Worm (Caenorhabditis elegans) whole organism, L1 larva: ENCODE data around the gene T05A7.11.

Experiments used
- ces-1 ChIP-seq: fragments of 150-350 bp; optimal IDR thresholded peaks from 2 replicates; lab custom pipeline; 2014; ENCODE audit warnings: missing biosample characterization, missing genetic modification reagents, missing genetic modification characterization
- pag-3 ChIP-seq: sonication (generic microtip); optimal IDR thresholded peaks from 2 replicates; lab custom pipeline; 2017; ENCODE audit warnings: missing genetic modification characterization, mild to moderate bottlenecking, missing compliant biosample characterization, antibody characterized with exemption, borderline replicate concordance; ENCODE audit not compliant: insufficient read depth
- rnt-1 ChIP-seq: sonication (generic microtip); optimal IDR thresholded peaks from 2 replicates; lab custom pipeline; 2016; ENCODE audit warnings: mild to moderate bottlenecking, missing genetic modification characterization, moderate library complexity, missing compliant biosample characterization
- snpc-4 ChIP-seq: fragments of 150-350 bp; optimal IDR thresholded peaks from 2 replicates; lab custom pipeline; 2014; ENCODE audit warnings: missing biosample characterization, missing genetic modification characterization

DNA sequence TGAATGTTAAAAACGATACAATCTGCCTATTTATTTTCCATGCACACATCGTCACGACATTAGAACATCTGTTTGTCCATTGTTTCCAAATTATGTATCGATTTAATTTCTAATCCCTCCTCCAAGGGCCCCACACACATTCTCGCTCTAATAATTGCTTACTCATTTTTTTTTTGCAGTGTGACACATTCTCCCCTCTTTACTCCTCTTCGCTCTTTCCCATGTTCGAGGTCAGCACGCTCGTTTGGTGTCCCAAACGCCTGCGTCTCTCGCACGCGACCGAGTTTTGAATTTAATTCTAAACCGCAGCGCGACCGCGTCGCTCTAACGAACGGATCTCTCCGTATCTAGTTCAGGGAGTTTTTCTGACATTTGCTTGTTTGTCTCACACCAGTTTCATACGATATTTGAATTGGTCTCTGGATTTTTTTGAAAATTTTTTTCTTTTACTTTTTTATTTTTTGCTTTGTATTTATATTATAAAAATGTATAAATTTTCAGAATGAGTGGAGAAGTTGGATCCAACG is 7.4 kb upstream of the T05A7.11 start, which contains the start of the genes clec-140 and hmg-11:
- TF ChIP-seq ces-1 (GFP tag; lab: Kevin White, UChicago) (no peak), pag-3 (tag; lab: Kevin White, UChicago) (no peak), snpc-4 (tag; lab: Kevin White, UChicago) (peak; percentile 12), rnt-1 (peak; percentile 46)
